Worm (Caenorhabditis elegans): ENCODE results near the gene C25F9.5.

ce11 chrV:19432030-19432429, 21.4 kb upstream of the C25F9.5 start:
- TF ChIP-seq ceh-40 (GFP tag; IDR thresholded peaks at IDR 0.05): no peak
- TF ChIP-seq Y53F4B.3 (GFP tag; IDR thresholded peaks at IDR 0.05): no peak
- TF ChIP-seq zfh-2 (GFP tag; conservative IDR thresholded peaks at IDR 0.05): no peak
- no peak for TF ChIP-seq lin-54 (GFP tag; optimal IDR thresholded peaks at IDR 0.05)
- TF ChIP-seq F10E7.11 (tag; optimal IDR thresholded peaks at IDR 0.05): no peak
- TF ChIP-seq cebp-1 (GFP tag; IDR thresholded peaks at IDR 0.05): peak; percentile 53; the same call in 1 of the 2 replicates
- peak; percentile 57 for TF ChIP-seq cebp-1 (tag; optimal IDR thresholded peaks at IDR 0.05)
- TF ChIP-seq snpc-4 (GFP tag; optimal IDR thresholded peaks at IDR 0.05): no peak
- TF ChIP-seq snpc-4 (tag; optimal IDR thresholded peaks at IDR 0.05): no peak
- TF ChIP-seq pha-4 (tag; optimal IDR thresholded peaks at IDR 0.05): no peak
- TF ChIP-seq C06A6.2 (GFP tag; conservative IDR thresholded peaks at IDR 0.05): no peak
- no peak for TF ChIP-seq xnd-1 (tag; optimal IDR thresholded peaks at IDR 0.05)
- no peak for TF ChIP-seq ama-1 (optimal IDR thresholded peaks at IDR 0.05)
- TF ChIP-seq ama-1 (GFP tag; optimal IDR thresholded peaks at IDR 0.05): no peak
